Worm (Caenorhabditis elegans): ENCODE data around the gene F55C12.19.

Gene F55C12.19

DNA sequence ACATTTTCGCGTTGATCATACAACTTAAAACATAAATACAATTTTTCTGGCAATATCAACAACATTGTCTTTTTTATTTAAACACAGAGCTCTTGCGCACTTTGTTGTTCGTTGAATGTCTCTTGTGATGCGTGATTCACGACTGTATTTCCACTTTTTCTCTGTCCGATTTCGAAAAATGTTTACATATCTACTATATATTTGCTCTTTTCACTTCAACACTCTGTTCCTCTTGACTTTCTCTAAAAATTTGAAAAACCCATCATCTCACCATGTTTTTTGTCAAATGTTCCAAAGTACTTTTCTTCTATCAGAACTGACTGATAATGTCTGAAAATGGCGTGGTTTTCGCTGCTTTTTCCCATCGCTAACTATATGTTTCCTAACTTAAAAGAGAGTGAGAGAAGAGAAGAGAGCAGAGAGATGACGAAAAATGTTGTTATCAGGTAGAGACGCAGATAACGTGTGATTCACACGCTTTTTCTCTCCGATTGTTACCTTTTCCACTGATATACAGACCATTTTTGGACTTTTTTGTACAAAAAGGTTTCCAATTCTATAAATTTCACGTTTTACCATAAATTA, 46.1 kb downstream of the F55C12.19 start (continued):
- TF ChIP-seq hlh-26 (GFP tag; conservative IDR thresholded peaks at IDR 0.05) (no peak), hsf-1 (GFP tag; IDR thresholded peaks at IDR 0.05) (no peak), snpc-3.4 (tag; optimal IDR thresholded peaks at IDR 0.05) (no peak), B0261.1 (tag; optimal IDR thresholded peaks at IDR 0.05) (no peak), cebp-1 (GFP tag; IDR thresholded peaks at IDR 0.05) (no peak), cebp-1 (tag; optimal IDR thresholded peaks at IDR 0.05) (peak; percentile 52), mes-4 (tag; optimal IDR thresholded peaks at IDR 0.05) (no peak), D2030.7 (GFP tag; IDR thresholded peaks at IDR 0.05) (no peak), K11D2.4 (GFP tag; IDR thresholded peaks at IDR 0.05) (no peak), ceh-58 (GFP tag; IDR thresholded peaks at IDR 0.05) (no peak), nfya-1 (tag; optimal IDR thresholded peaks at IDR 0.05; ENCODE audit: borderline replicate concordance, insufficient read depth) (no peak), lin-35 (GFP tag; optimal IDR thresholded peaks at IDR 0.05) (no peak), B0035.1 (tag; optimal IDR thresholded peaks at IDR 0.05) (no peak), T26A5.8 (tag; optimal IDR thresholded peaks at IDR 0.05) (no peak), snpc-1.1 (tag; optimal IDR thresholded peaks at IDR 0.05; ENCODE audit: insufficient read depth) (no peak), ama-1 (optimal IDR thresholded peaks at IDR 0.05) (no peak), ama-1 (GFP tag; optimal IDR thresholded peaks at IDR 0.05) (no peak), tbx-9 (tag; optimal IDR thresholded peaks at IDR 0.05; ENCODE audit: borderline replicate concordance) (no peak), lin-26 (GFP tag; IDR thresholded peaks at IDR 0.05) (no peak), F57A8.1 (GFP tag; optimal IDR thresholded peaks at IDR 0.05) (no peak)

DNA sequence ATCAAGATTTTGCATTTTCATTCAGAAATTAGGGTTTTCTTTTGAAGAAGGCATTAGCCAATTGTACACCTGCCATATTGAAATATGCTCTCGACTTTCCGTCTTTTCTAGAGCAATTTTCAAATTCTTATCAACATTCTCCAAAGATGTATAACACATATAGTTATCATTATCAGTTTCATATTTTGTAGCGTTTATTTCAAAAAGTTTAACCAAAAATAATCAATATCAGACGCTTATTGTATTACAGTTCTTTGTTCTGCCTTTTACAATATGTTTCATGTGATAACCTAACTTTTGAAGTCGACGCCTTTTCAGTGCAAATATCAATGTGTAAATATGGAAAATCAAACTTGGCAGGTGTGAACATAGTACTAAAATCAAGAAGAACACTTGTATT, 48.0 kb downstream of the F55C12.19 start:
- TF ChIP-seq attf-5 (GFP tag; optimal IDR thresholded peaks at IDR 0.05): no peak
- no peak for TF ChIP-seq ZK185.1 (tag; optimal IDR thresholded peaks at IDR 0.05; ENCODE audit: poor library complexity, severe bottlenecking)
- no peak for TF ChIP-seq Y56A3A.18 (GFP tag; IDR thresholded peaks at IDR 0.05)
- no peak for TF ChIP-seq bed-2 (GFP tag; IDR thresholded peaks at IDR 0.05)
- peak; percentile 50 for TF ChIP-seq nhr-80 (tag; optimal IDR thresholded peaks at IDR 0.05)
- TF ChIP-seq K12H6.12 (tag; optimal IDR thresholded peaks at IDR 0.05): no peak
- no peak for TF ChIP-seq pha-4 (tag; optimal IDR thresholded peaks at IDR 0.05)
- TF ChIP-seq egrh-3 (GFP tag; IDR thresholded peaks at IDR 0.05): no peak

Data from whole organism, young adult.